Worm (Caenorhabditis elegans) whole organism, L4 larva: ENCODE data around the gene cyp-29A4.

Experiments
- F26F4.8 ChIP-seq: fragments of 200-800 bp; sonication (Bioruptor generic); conservative IDR thresholded peaks from 2 replicates; pipeline ENCODE4 v1.3.6; 2022; ENCODE audit warnings: missing genetic modification characterization, missing compliant biosample characterization
- F37D6.2 ChIP-seq: sonication (generic microtip); optimal IDR thresholded peaks from 2 replicates; lab custom pipeline; 2016; ENCODE audit warnings: mild to moderate bottlenecking, missing genetic modification characterization, missing compliant biosample characterization
- F49E8.2 ChIP-seq: sonication (generic microtip); optimal IDR thresholded peaks from 2 replicates; lab custom pipeline; 2016; ENCODE audit warnings: missing compliant biosample characterization, mild to moderate bottlenecking, missing genetic modification characterization, borderline replicate concordance
- Y105C5A.15 ChIP-seq: fragments of 200-800 bp; sonication (Bioruptor generic); IDR thresholded peaks from 2 replicates; pipeline ENCODE4 v1.3.6; 2022; ENCODE audit warnings: missing genetic modification characterization, missing compliant biosample characterization
- Y75B8A.6 ChIP-seq: fragments of 200-800 bp; sonication (Bioruptor generic); IDR thresholded peaks from 2 replicates; pipeline ENCODE4 v1.3.6; 2022; ENCODE audit warnings: missing genetic modification reagents, missing genetic modification characterization, missing compliant biosample characterization
- ZK337.2 ChIP-seq: fragments of 200-800 bp; sonication (Bioruptor generic); IDR thresholded peaks from 2 replicates; pipeline ENCODE4 v1.3.6; 2022; ENCODE audit warnings: missing genetic modification reagents, missing genetic modification characterization, missing compliant biosample characterization
- aha-1 ChIP-seq: fragments of 150-350 bp; peaks from one replicate; lab custom pipeline; 2014; ENCODE audit warnings: missing biosample characterization, missing genetic modification characterization
- aly-2 ChIP-seq: sonication (generic microtip); optimal IDR thresholded peaks from 2 replicates; lab custom pipeline; 2018; ENCODE audit warnings: missing biosample characterization, missing genetic modification characterization
- ama-1 ChIP-seq: fragments of 150-350 bp; optimal IDR thresholded peaks from 2 replicates; lab custom pipeline; 2014; ENCODE audit warnings: inconsistent platforms, mixed read lengths
- ceh-28 ChIP-seq: fragments of 150-350 bp; optimal IDR thresholded peaks from 2 replicates; lab custom pipeline; 2014; ENCODE audit warnings: missing biosample characterization, missing genetic modification reagents, missing genetic modification characterization
- ceh-62 ChIP-seq: sonication (generic microtip); optimal IDR thresholded peaks from 2 replicates; lab custom pipeline; 2017; ENCODE audit warnings: missing biosample characterization, missing genetic modification characterization
- ces-1 ChIP-seq: fragments of 150-350 bp; sonication (generic microtip); optimal IDR thresholded peaks from 4 replicates; lab custom pipeline; 2014; ENCODE audit warnings: missing biosample characterization, missing genetic modification reagents, missing genetic modification characterization
- cey-2 ChIP-seq: sonication (generic microtip); optimal IDR thresholded peaks from 3 replicates; lab custom pipeline; 2017; ENCODE audit warnings: missing genetic modification characterization, mild to moderate bottlenecking, missing compliant biosample characterization, antibody characterized with exemption, borderline replicate concordance; ENCODE audit not compliant: insufficient read depth
- dmd-6 ChIP-seq: fragments of 200-800 bp; sonication (Bioruptor generic); IDR thresholded peaks from 2 replicates; pipeline ENCODE4 v1.3.6; 2022; ENCODE audit warnings: missing genetic modification reagents, missing genetic modification characterization, missing compliant biosample characterization
- dmd-8 ChIP-seq: fragments of 200-800 bp; sonication (Bioruptor generic); IDR thresholded peaks from 2 replicates; pipeline ENCODE4 v1.3.6; 2022; ENCODE audit warnings: missing genetic modification characterization, missing compliant biosample characterization
- duxl-1 ChIP-seq: sonication (generic microtip); optimal IDR thresholded peaks from 2 replicates; lab custom pipeline; 2016; ENCODE audit warnings: mild to moderate bottlenecking, missing genetic modification characterization, moderate library complexity, missing compliant biosample characterization; ENCODE audit not compliant: poor library complexity
- egl-27 ChIP-seq: sonication (generic microtip); optimal IDR thresholded peaks from 3 replicates; lab custom pipeline; 2017; ENCODE audit warnings: missing biosample characterization, missing genetic modification reagents, missing genetic modification characterization
- egl-43 ChIP-seq: fragments of 200-800 bp; sonication (Bioruptor generic); IDR thresholded peaks from 2 replicates; pipeline ENCODE4 v1.3.6; 2022; ENCODE audit warnings: missing genetic modification reagents, missing genetic modification characterization, missing compliant biosample characterization
- fkh-10 ChIP-seq: fragments of 150-350 bp; optimal IDR thresholded peaks from 2 replicates; lab custom pipeline; 2014; ENCODE audit warnings: missing biosample characterization, missing genetic modification reagents, missing genetic modification characterization
- gei-8 ChIP-seq: fragments of 200-800 bp; sonication (Bioruptor generic); optimal IDR thresholded peaks from 2 replicates; lab custom pipeline; 2018; ENCODE audit warnings: mild to moderate bottlenecking, missing genetic modification characterization, missing compliant biosample characterization
- hif-1 ChIP-seq, 2 experiments: sonication (generic microtip); optimal IDR thresholded peaks; 2 replicates each; lab custom pipeline; 2016 to 2017; ENCODE audit warnings: missing compliant biosample characterization in 2 of 2, missing genetic modification characterization in 2 of 2, missing genetic modification reagents in 2 of 2, missing genotype in 2 of 2, mild to moderate bottlenecking in 1 of 2
- hlh-30 ChIP-seq: sonication (generic microtip); optimal IDR thresholded peaks from 2 replicates; lab custom pipeline; 2017; ENCODE audit warnings: antibody characterized with exemption, mild to moderate bottlenecking, missing genetic modification characterization, missing compliant biosample characterization; ENCODE audit not compliant: insufficient read depth
- hmg-1.1 ChIP-seq: fragments of 200-800 bp; sonication (Bioruptor generic); IDR thresholded peaks from 2 replicates; pipeline ENCODE4 v1.3.6; 2022; ENCODE audit warnings: missing genetic modification reagents, missing genetic modification characterization, missing compliant biosample characterization
- jun-1 ChIP-seq: fragments of 150-350 bp; optimal IDR thresholded peaks from 2 replicates; lab custom pipeline; 2014; ENCODE audit warnings: missing biosample characterization, missing genetic modification reagents, missing genetic modification characterization
- lim-7 ChIP-seq: fragments of 200-800 bp; sonication (Bioruptor generic); IDR thresholded peaks from 2 replicates; pipeline ENCODE4 v1.3.6; 2022; ENCODE audit warnings: missing genetic modification characterization, missing compliant biosample characterization
- lin-1 ChIP-seq: fragments of 200-800 bp; sonication (Bioruptor generic); IDR thresholded peaks from 2 replicates; pipeline ENCODE4 v1.3.6; 2022; ENCODE audit warnings: missing genetic modification reagents, missing genetic modification characterization, missing compliant biosample characterization
- lin-29 ChIP-seq: fragments of 200-800 bp; sonication (Bioruptor generic); IDR thresholded peaks from 2 replicates; pipeline ENCODE4 v1.3.6; 2022; ENCODE audit warnings: missing genetic modification reagents, missing genetic modification characterization, missing compliant biosample characterization
- mdt-29 ChIP-seq: fragments of 200-800 bp; sonication (Bioruptor generic); IDR thresholded peaks from 2 replicates; pipeline ENCODE4 v1.3.6; 2022; ENCODE audit warnings: missing genetic modification reagents, missing genetic modification characterization, missing compliant biosample characterization
- mxl-3 ChIP-seq: fragments of 200-800 bp; sonication (Bioruptor generic); optimal IDR thresholded peaks from 2 replicates; lab custom pipeline; 2018; ENCODE audit warnings: mild to moderate bottlenecking, missing genetic modification characterization, missing compliant biosample characterization
- nhr-111 ChIP-seq: fragments of 200-800 bp; sonication (Bioruptor generic); optimal IDR thresholded peaks from 2 replicates; lab custom pipeline; 2018; ENCODE audit warnings: mild to moderate bottlenecking, missing genetic modification characterization, missing compliant biosample characterization
- nhr-76 ChIP-seq: fragments of 150-350 bp; optimal IDR thresholded peaks from 2 replicates; lab custom pipeline; 2014; ENCODE audit warnings: missing biosample characterization, missing genetic modification characterization
- pha-4 ChIP-seq, 2 experiments: fragments of 150-350 bp in 1 of 2; fragments of 200-800 bp in 1 of 2; sonication (Bioruptor generic) in 1 of 2; IDR thresholded peaks in 1 of 2; optimal IDR thresholded peaks in 1 of 2; 2 replicates each; pipeline versions ENCODE4 v1.3.6 to Lab custom; 2014 to 2022; ENCODE audit warnings: missing genetic modification characterization in 2 of 2, missing genetic modification reagents in 2 of 2, missing biosample characterization in 1 of 2, missing compliant biosample characterization in 1 of 2
- sdz-12 ChIP-seq: fragments of 200-800 bp; sonication (Bioruptor generic); optimal IDR thresholded peaks from 2 replicates; lab custom pipeline; 2018; ENCODE audit warnings: mild to moderate bottlenecking, missing genetic modification characterization, missing compliant biosample characterization
- set-16 ChIP-seq: fragments of 200-800 bp; sonication (Bioruptor generic); IDR thresholded peaks from 2 replicates; pipeline ENCODE4 v1.3.6; 2022; ENCODE audit warnings: missing genetic modification reagents, missing genetic modification characterization, missing compliant biosample characterization
- snpc-1.2 ChIP-seq: fragments of 200-800 bp; sonication (Bioruptor generic); IDR thresholded peaks from 2 replicates; pipeline ENCODE4 v1.3.6; 2022; ENCODE audit warnings: missing genetic modification reagents, missing genetic modification characterization, missing compliant biosample characterization
- snpc-4 ChIP-seq: fragments of 150-350 bp; optimal IDR thresholded peaks from 2 replicates; lab custom pipeline; 2014; ENCODE audit warnings: missing biosample characterization, missing genetic modification characterization
- unc-62 ChIP-seq, 3 experiments: fragments of 150-350 bp in 1 of 3; sonication (generic microtip); optimal IDR thresholded peaks in 2 of 3; peaks in 1 of 3; 1 replicate in 1 of 3; 2 replicates in 2 of 3; lab custom pipeline; 2014 to 2017; ENCODE audit warnings: missing biosample characterization in 3 of 3, missing genetic modification characterization in 3 of 3, missing genetic modification reagents in 3 of 3, missing genotype in 1 of 3
- zfp-2 ChIP-seq: sonication (generic microtip); optimal IDR thresholded peaks from 2 replicates; lab custom pipeline; 2016; ENCODE audit warnings: mild to moderate bottlenecking, missing genetic modification characterization, missing compliant biosample characterization
- zfp-3 ChIP-seq: fragments of 200-800 bp; sonication (Bioruptor generic); conservative IDR thresholded peaks from 2 replicates; pipeline ENCODE4 v1.3.6; 2022; ENCODE audit warnings: missing genetic modification reagents, missing genetic modification characterization, missing compliant biosample characterization
- zip-11 ChIP-seq: fragments of 200-800 bp; sonication (Bioruptor generic); IDR thresholded peaks from 2 replicates; pipeline ENCODE4 v1.3.6; 2022; ENCODE audit warnings: missing genetic modification characterization, missing compliant biosample characterization
- ztf-11 ChIP-seq: fragments of 150-350 bp; optimal IDR thresholded peaks from 2 replicates; lab custom pipeline; 2014; ENCODE audit warnings: missing biosample characterization, missing genetic modification characterization
- ztf-7 ChIP-seq: fragments of 150-350 bp; optimal IDR thresholded peaks from 2 replicates; lab custom pipeline; 2014; ENCODE audit warnings: missing biosample characterization, missing genetic modification characterization

Gene cyp-29A4

DNA sequence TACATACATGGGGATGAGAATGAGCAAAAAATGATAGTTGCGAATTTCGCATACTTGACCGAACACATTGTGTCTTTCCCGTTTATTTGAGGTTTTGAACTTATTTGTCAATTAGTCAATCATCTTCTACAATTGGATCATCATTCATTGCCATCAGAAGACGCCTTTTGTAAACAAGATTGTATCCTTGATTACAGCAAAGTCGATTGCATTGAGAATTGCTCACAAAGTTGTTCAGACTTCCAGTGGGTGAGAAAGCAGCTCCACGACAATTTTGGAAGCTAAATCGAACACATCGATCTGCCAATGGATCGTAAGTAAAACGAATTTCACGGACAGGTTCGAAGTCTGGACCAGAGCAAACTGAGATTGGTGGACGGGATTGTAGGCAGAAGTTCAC, 25.7 kb downstream of the cyp-29A4 start:
- TF ChIP-seq zip-11 (GFP tag; lab: Robert Waterston, UW) (no peak), aly-2 (tag; lab: Kevin White, UChicago) (no peak), unc-62 (GFP tag; optimal IDR thresholded peaks at IDR 0.05 in 1 of 2; lab: Kevin White, UChicago) (peak in 1 of 2 experiments; percentile 91), unc-62 (tag; optimal IDR thresholded peaks at IDR 0.05; lab: Kevin White, UChicago) (no peak)
- TF ChIP-seq, all 104 proteins: peak for 1

DNA sequence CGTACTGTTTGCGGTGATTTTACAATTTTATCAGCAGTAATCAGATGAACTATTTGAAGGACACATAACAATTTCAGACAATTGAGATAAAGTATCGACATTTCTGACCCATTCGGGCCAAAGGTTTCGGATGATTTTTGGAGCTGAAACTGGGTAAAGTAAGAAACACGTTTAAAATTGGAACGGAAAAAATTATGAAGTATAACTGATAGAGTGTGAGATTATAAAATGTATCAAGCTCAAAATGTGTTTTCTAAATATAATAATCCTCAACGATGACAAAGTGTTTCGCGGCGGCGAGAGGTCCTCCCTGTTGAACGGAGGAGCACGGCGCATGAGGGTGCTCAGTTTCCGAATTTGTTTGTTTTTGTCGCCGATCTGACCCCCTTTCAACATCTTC, 31.0 kb downstream of the cyp-29A4 start, which contains the start of gene ZK287.4:
Gene ZK287.4 (minus strand): TSS at position 101 of the 400 bp plus-strand sequence.
- peak; percentile 56 for TF ChIP-seq aha-1
- no peak for TF ChIP-seq gei-8 (GFP tag; lab: Kevin White, UChicago)

DNA sequence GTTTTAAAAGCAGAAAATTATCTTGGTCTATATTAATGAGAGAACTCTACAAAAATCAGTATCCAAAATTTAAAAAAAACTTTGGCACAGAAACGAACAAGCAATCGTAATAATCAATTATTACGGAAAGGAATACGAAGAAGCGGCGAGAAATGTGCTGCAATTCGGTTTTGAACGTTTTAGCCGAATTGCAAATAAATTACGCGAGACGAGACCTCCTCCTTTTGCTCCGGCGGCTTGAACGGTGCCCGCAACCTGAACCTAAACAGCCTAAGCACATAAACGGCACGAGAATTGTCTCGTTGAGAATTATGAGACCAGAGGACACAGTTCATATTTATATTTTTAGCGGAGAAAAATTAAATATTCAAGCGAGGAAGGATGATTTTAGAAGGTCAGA, 34.8 kb downstream of the cyp-29A4 start:
- TF ChIP-seq Y75B8A.6 (0 out of 2 replicates have a peak, but pooled peaks have one; percentile 15), F49E8.2 (tag; lab: Kevin White, UChicago) (peak; percentile 27), ceh-28 (tag; lab: Kevin White, UChicago) (no peak)

DNA sequence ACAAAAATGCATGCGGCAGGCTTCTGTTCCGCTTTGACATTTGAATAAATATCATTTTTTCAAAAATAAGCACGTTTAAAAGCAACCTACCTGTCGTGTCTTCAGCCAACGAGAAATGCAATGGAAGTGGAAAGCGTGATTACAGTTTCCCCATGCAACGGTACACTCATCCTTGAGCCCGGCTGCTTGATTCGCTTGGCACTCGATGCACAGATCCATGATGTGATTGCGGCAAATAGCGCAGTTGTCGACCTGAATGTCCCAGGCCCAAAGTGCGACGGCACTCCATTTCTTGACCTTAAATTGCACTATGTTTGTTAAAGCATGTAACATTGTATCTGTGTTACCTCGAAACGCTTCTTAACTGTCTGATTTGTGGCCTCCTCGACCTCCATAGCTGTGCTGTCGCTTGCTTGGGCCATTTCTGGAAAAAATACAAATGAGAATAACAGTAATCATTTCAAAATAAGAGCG, 35.6 kb downstream of the cyp-29A4 start, which contains the start of gene rbx-1:
Gene rbx-1 (minus strand): TSS at position 424 of the 474 bp plus-strand sequence.
- 0 out of 2 replicates have a peak, but pooled peaks have one; percentile 39 for TF ChIP-seq egl-43 (GFP tag; lab: Robert Waterston, UW)
- TF ChIP-seq snpc-4 (tag; lab: Kevin White, UChicago) = no peak

DNA sequence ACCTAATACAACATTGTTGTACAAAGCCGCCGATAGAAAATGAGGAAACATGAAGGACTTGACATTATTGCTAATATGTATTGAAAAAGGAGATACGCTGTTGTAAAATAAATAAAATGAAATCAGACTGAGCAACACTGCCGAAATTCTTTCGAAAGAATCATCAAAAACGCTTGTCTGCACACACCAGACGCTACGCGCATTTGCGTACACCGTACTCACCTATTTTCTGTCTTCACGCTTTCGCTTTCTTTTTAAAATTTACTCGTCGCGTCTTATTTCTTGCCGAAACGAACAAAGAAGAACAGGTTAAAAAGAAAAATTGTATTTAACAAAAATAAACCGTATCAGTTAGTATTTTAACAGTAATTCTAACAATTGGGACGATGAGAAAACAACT, 36.2 kb downstream of the cyp-29A4 start:
- TF ChIP-seq hmg-1.1 (0 out of 2 replicates have a peak, but pooled peaks have one; percentile 36), zfp-3 (no peak), sdz-12 (no peak), lin-29 (no peak), ceh-28 (tag; lab: Kevin White, UChicago) (no peak), hif-1 (tag; optimal IDR thresholded peaks at IDR 0.05; lab: Kevin White, UChicago) (no peak), set-16 (GFP tag; lab: Robert Waterston, UW) (no peak), cey-2 (tag; lab: Kevin White, UChicago) (no peak), ceh-62 (no peak), nhr-76 (tag; lab: Kevin White, UChicago) (no peak), ZK337.2 (GFP tag; lab: Robert Waterston, UW) (no peak), nhr-111 (GFP tag; lab: Kevin White, UChicago) (no peak), egl-27 (tag; lab: Kevin White, UChicago) (no peak), ztf-7 (no peak), ama-1 (lab: Kevin White, UChicago) (peak; percentile 39), dmd-8 (GFP tag; lab: Robert Waterston, UW) (no peak), duxl-1 (tag; lab: Kevin White, UChicago) (peak; percentile 7), pha-4 (GFP tag; IDR thresholded peaks at IDR 0.05; lab: Robert Waterston, UW) (no peak), pha-4 (tag; optimal IDR thresholded peaks at IDR 0.05; lab: Kevin White, UChicago) (no peak), ces-1 (GFP tag; lab: Kevin White, UChicago) (no peak), F26F4.8 (no peak), mdt-29 (GFP tag; lab: Robert Waterston, UW) (no peak), jun-1 (tag; lab: Kevin White, UChicago) (no peak), aha-1 (peak; percentile 97), F37D6.2 (tag; lab: Kevin White, UChicago) (no peak), zfp-2 (tag; lab: Kevin White, UChicago) (no peak), lim-7 (GFP tag; lab: Robert Waterston, UW) (no peak), ztf-11 (tag; lab: Kevin White, UChicago) (no peak), hlh-30 (no peak), snpc-1.2 (no peak), dmd-6 (GFP tag; lab: Robert Waterston, UW) (no peak), Y105C5A.15 (GFP tag; lab: Robert Waterston, UW) (no peak), mxl-3 (GFP tag; lab: Kevin White, UChicago) (no peak), lin-1 (GFP tag; lab: Robert Waterston, UW) (no peak), fkh-10 (GFP tag; lab: Kevin White, UChicago) (no peak)
